Fruit fly (Drosophila melanogaster): ENCODE measurements around the gene Prosbeta3.
A peak's percentile ranks its signal among the peaks of the same experiment; 100 is the strongest.

Gene Prosbeta3

dm6 chr3R:9031797-9032418 lies 25.9 kb upstream of the Prosbeta3 start (continued):
- TF ChIP-seq trem (tag; optimal IDR thresholded peaks at IDR 0.05) = peak; percentile 25
- TF ChIP-seq ro (GFP tag; IDR thresholded peaks at IDR 0.05) = peak; percentile 65
- no peak for TF ChIP-seq lov (optimal IDR thresholded peaks at IDR 0.05)
- TF ChIP-seq lov (GFP tag; IDR thresholded peaks at IDR 0.05) = peak; percentile 85
- TF ChIP-seq grau (tag; optimal IDR thresholded peaks at IDR 0.05) = peak; percentile 84
- TF ChIP-seq luna (GFP tag; optimal IDR thresholded peaks at IDR 0.05) = peak; percentile 42
- peak; percentile 98 for TF ChIP-seq CG11696 (GFP tag; IDR thresholded peaks at IDR 0.05)
- peak; percentile 74 for TF ChIP-seq Taf1 (GFP tag; IDR thresholded peaks at IDR 0.05)
- peak; percentile 87 for TF ChIP-seq org-1 (GFP tag; optimal IDR thresholded peaks at IDR 0.05)
- TF ChIP-seq gfzf (GFP tag; optimal IDR thresholded peaks at IDR 0.05) = no peak
- peak; percentile 97 for TF ChIP-seq Med (GFP tag)
- peak; percentile 14 for TF ChIP-seq TFAM (GFP tag; optimal IDR thresholded peaks at IDR 0.05)
- TF ChIP-seq ase (GFP tag; IDR thresholded peaks at IDR 0.05) = peak; percentile 89
- TF ChIP-seq CG2889 (GFP tag; IDR thresholded peaks at IDR 0.05) = peak; percentile 87
- peak; percentile 92 for TF ChIP-seq CG17328 (GFP tag; IDR thresholded peaks at IDR 0.05)
- TF ChIP-seq CG15073 (GFP tag; optimal IDR thresholded peaks at IDR 0.05) = peak; percentile 62
- TF ChIP-seq Bdp1 (GFP tag; optimal IDR thresholded peaks at IDR 0.05) = peak; percentile 72
- TF ChIP-seq CG12071 (GFP tag; optimal IDR thresholded peaks at IDR 0.05) = peak; percentile 86
- TF ChIP-seq tup (GFP tag; optimal IDR thresholded peaks at IDR 0.05) = peak; percentile 83
- TF ChIP-seq CG3163 (GFP tag; optimal IDR thresholded peaks at IDR 0.05) = peak; percentile 54
- TF ChIP-seq CG10543 (GFP tag; optimal IDR thresholded peaks at IDR 0.05) = no peak
- TF ChIP-seq CG10321 (GFP tag; IDR thresholded peaks at IDR 0.05) = peak; percentile 60; the same call in 1 of the 2 replicates
- TF ChIP-seq CG4360 (GFP tag; IDR thresholded peaks at IDR 0.05) = peak; percentile 92
- TF ChIP-seq caup (GFP tag; optimal IDR thresholded peaks at IDR 0.05; ENCODE audit: severe bottlenecking) = peak; percentile 83
- TF ChIP-seq YL-1 (GFP tag; optimal IDR thresholded peaks at IDR 0.05) = peak; percentile 16
- no peak for TF ChIP-seq inv (GFP tag; IDR thresholded peaks at IDR 0.05; ENCODE audit: partially characterized antibody)
- TF ChIP-seq CG7928 (GFP tag; optimal IDR thresholded peaks at IDR 0.05) = peak; percentile 63
- peak; percentile 46 for TF ChIP-seq pros (GFP tag; optimal IDR thresholded peaks at IDR 0.05)
- peak; percentile 69 for TF ChIP-seq maf-S (GFP tag; optimal IDR thresholded peaks at IDR 0.05)
- peak; percentile 80 for TF ChIP-seq pnt (GFP tag; optimal IDR thresholded peaks at IDR 0.05)
- TF ChIP-seq sc (optimal IDR thresholded peaks at IDR 0.05) = no peak
- peak; percentile 61 for TF ChIP-seq sc (GFP tag; optimal IDR thresholded peaks at IDR 0.05)
- peak; percentile 96 for TF ChIP-seq Sox102F (GFP tag; optimal IDR thresholded peaks at IDR 0.05)
- TF ChIP-seq Ets97D (GFP tag; optimal IDR thresholded peaks at IDR 0.05) = peak; percentile 38
- TF ChIP-seq ind (GFP tag; optimal IDR thresholded peaks at IDR 0.05) = peak; percentile 87
- TF ChIP-seq CG2120 (GFP tag; optimal IDR thresholded peaks at IDR 0.05) = peak; percentile 92
- no peak for TF ChIP-seq Dll (GFP tag; IDR thresholded peaks at IDR 0.05; ENCODE audit: partially characterized antibody)
- peak; percentile 59 for TF ChIP-seq MTF-1 (GFP tag; optimal IDR thresholded peaks at IDR 0.05; ENCODE audit: borderline replicate concordance)
- no peak for TF ChIP-seq unc-4 (GFP tag; IDR thresholded peaks at IDR 0.05; ENCODE audit: partially characterized antibody)
- peak; percentile 89 for TF ChIP-seq CG30403 (GFP tag; optimal IDR thresholded peaks at IDR 0.05)
- peak; percentile 90 for TF ChIP-seq row (GFP tag; IDR thresholded peaks at IDR 0.05)
- peak; percentile 78 for TF ChIP-seq CG11247 (GFP tag; IDR thresholded peaks at IDR 0.05)
- TF ChIP-seq crp (GFP tag; optimal IDR thresholded peaks at IDR 0.05) = peak; percentile 13 to 41
- peak; percentile 86 for TF ChIP-seq CG43689 (GFP tag; IDR thresholded peaks at IDR 0.05)
- TF ChIP-seq NC2β (GFP tag; optimal IDR thresholded peaks at IDR 0.05) = peak; percentile 73
- peak; percentile 75 for TF ChIP-seq CG10959 (GFP tag; IDR thresholded peaks at IDR 0.05)
- no peak; the same call in 1 of the 2 replicates for TF ChIP-seq dimm (GFP tag; IDR thresholded peaks at IDR 0.05)
- no peak for TF ChIP-seq bbx (GFP tag; IDR thresholded peaks at IDR 0.05; ENCODE audit: partially characterized antibody)
- TF ChIP-seq ham (GFP tag; IDR thresholded peaks at IDR 0.05) = no peak
- TF ChIP-seq CHES-1-like (GFP tag; optimal IDR thresholded peaks at IDR 0.05) = peak; percentile 80
- TF ChIP-seq ara (GFP tag; IDR thresholded peaks at IDR 0.05) = peak; percentile 88

Measured in whole organism, embryonic.